Worm (Caenorhabditis elegans): ENCODE results near the gene C47A4.3.

Gene C47A4.3

ce11 chrIV:13727865-13728264 is 14.3 kb downstream of the C47A4.3 start:
- peak; percentile 42 for TF ChIP-seq nhr-28 (tag; optimal IDR thresholded peaks at IDR 0.05)
- peak; percentile 23 for TF ChIP-seq ztf-7 (tag; optimal IDR thresholded peaks at IDR 0.05)
- no peak for TF ChIP-seq aly-2 (tag; optimal IDR thresholded peaks at IDR 0.05)
- no peak for TF ChIP-seq lin-38 (GFP tag; IDR thresholded peaks at IDR 0.05)
- TF ChIP-seq daf-16 (GFP tag; optimal IDR thresholded peaks at IDR 0.05): no peak
- peak; percentile 42 for TF ChIP-seq daf-16 (tag; optimal IDR thresholded peaks at IDR 0.05)
- no peak for TF ChIP-seq lin-15B (tag; optimal IDR thresholded peaks at IDR 0.05)
- no peak for TF ChIP-seq lir-3 (tag; optimal IDR thresholded peaks at IDR 0.05)
- TF ChIP-seq pqm-1 (tag; optimal IDR thresholded peaks at IDR 0.05): peak; percentile 78
- peak; percentile 84 for TF ChIP-seq dve-1 (tag; optimal IDR thresholded peaks at IDR 0.05; ENCODE audit: insufficient read depth)
- peak; percentile 58; the same call in 1 of the 2 replicates for TF ChIP-seq dmd-6 (GFP tag; IDR thresholded peaks at IDR 0.05)
- no peak for TF ChIP-seq zip-11 (GFP tag; IDR thresholded peaks at IDR 0.05)
- TF ChIP-seq ceh-82 (tag; optimal IDR thresholded peaks at IDR 0.05): no peak
- TF ChIP-seq nhr-48 (tag; optimal IDR thresholded peaks at IDR 0.05): peak; percentile 11
- no peak for TF ChIP-seq nhr-237 (tag; optimal IDR thresholded peaks at IDR 0.05)
- no peak for TF ChIP-seq madf-9 (GFP tag; conservative IDR thresholded peaks at IDR 0.05)
- TF ChIP-seq hlh-30 (tag; optimal IDR thresholded peaks at IDR 0.05; ENCODE audit: insufficient read depth): no peak
- no peak for TF ChIP-seq set-16 (GFP tag; IDR thresholded peaks at IDR 0.05)

- TF ChIP-seq daf-12 (tag; optimal IDR thresholded peaks at IDR 0.05) (no peak), php-3 (GFP tag; IDR thresholded peaks at IDR 0.05) (no peak), unc-62 (GFP tag; optimal IDR thresholded peaks at IDR 0.05 in 1 of 2) (peak in 1 of 2 experiments; percentile 17), unc-62 (tag; optimal IDR thresholded peaks at IDR 0.05) (no peak)
These were observed 15.5 kb downstream of the C47A4.3 start, which contains the start of gene ent-4 for ce11 chrIV:13726630-13727029. Gene ent-4, plus strand, starts transcription at chrIV:13726930.

ce11 chrIV:13725201-13725600 is 16.9 kb downstream of the C47A4.3 start:
- TF ChIP-seq ama-1 (optimal IDR thresholded peaks at IDR 0.05) (no peak), zag-1 (tag; optimal IDR thresholded peaks at IDR 0.05) (no peak), ces-1 (GFP tag; optimal IDR thresholded peaks at IDR 0.05) (no peak), dve-1 (tag; optimal IDR thresholded peaks at IDR 0.05; ENCODE audit: insufficient read depth) (peak; percentile 94), ceh-28 (tag; optimal IDR thresholded peaks at IDR 0.05) (no peak), lin-13 (GFP tag; optimal IDR thresholded peaks at IDR 0.05) (no peak), pha-4 (GFP tag; IDR thresholded peaks at IDR 0.05) (no peak), pha-4 (tag; optimal IDR thresholded peaks at IDR 0.05) (no peak), dmd-8 (GFP tag; IDR thresholded peaks at IDR 0.05) (no peak), mes-2 (tag; optimal IDR thresholded peaks at IDR 0.05; ENCODE audit: poor library complexity, severe bottlenecking) (no peak), daf-12 (tag; optimal IDR thresholded peaks at IDR 0.05) (no peak), mdl-1 (tag; optimal IDR thresholded peaks at IDR 0.05) (peak in 1 of 2 experiments; percentile 15), pqm-1 (tag; optimal IDR thresholded peaks at IDR 0.05) (peak; percentile 92), unc-62 (GFP tag; optimal IDR thresholded peaks at IDR 0.05 in 1 of 2) (peak; percentile 15 to 76), unc-62 (tag; optimal IDR thresholded peaks at IDR 0.05) (no peak), hmg-1.1 (GFP tag; IDR thresholded peaks at IDR 0.05) (no peak), gei-8 (GFP tag; optimal IDR thresholded peaks at IDR 0.05) (no peak), nhr-77 (tag; optimal IDR thresholded peaks at IDR 0.05) (peak; percentile 63), hif-1 (tag; optimal IDR thresholded peaks at IDR 0.05) (no peak), nhr-28 (tag; optimal IDR thresholded peaks at IDR 0.05) (peak; percentile 82), aly-2 (tag; optimal IDR thresholded peaks at IDR 0.05) (no peak), zip-11 (GFP tag; IDR thresholded peaks at IDR 0.05) (no peak), lin-15B (tag; optimal IDR thresholded peaks at IDR 0.05) (no peak), tra-1 (GFP tag; IDR thresholded peaks at IDR 0.05) (peak; percentile 93; the same call in 1 of the 2 replicates), lir-3 (tag; optimal IDR thresholded peaks at IDR 0.05) (no peak), rbr-2 (tag; optimal IDR thresholded peaks at IDR 0.05) (no peak), daf-16 (GFP tag; optimal IDR thresholded peaks at IDR 0.05) (peak in 1 of 2 experiments; percentile 73), daf-16 (tag; optimal IDR thresholded peaks at IDR 0.05) (peak; percentile 85), nhr-10 (tag; optimal IDR thresholded peaks at IDR 0.05) (no peak), php-3 (GFP tag; IDR thresholded peaks at IDR 0.05) (peak; percentile 99), ceh-20 (GFP tag; IDR thresholded peaks at IDR 0.05) (peak; percentile 60; the same call in 1 of the 2 replicates), arid-1 (GFP tag; conservative IDR thresholded peaks at IDR 0.05) (no peak), unc-39 (tag; optimal IDR thresholded peaks at IDR 0.05) (no peak), mep-1 (tag; optimal IDR thresholded peaks at IDR 0.05) (peak; percentile 12), T20F7.1 (GFP tag; optimal IDR thresholded peaks at IDR 0.05) (peak; percentile 39), zfp-3 (GFP tag; conservative IDR thresholded peaks at IDR 0.05) (no peak), nhr-48 (tag; optimal IDR thresholded peaks at IDR 0.05) (peak; percentile 89), spr-1 (tag; optimal IDR thresholded peaks at IDR 0.05) (no peak), hlh-30 (tag; optimal IDR thresholded peaks at IDR 0.05; ENCODE audit: insufficient read depth) (peak; percentile 41)

Data from whole organism, L4 larva.